Worm (Caenorhabditis elegans) whole organism, L3 larva: ENCODE measurements around the gene gadr-3.
A peak's percentile ranks its signal among the peaks of the same experiment; 100 is the strongest.

Experiments used
- R02D3.7 ChIP-seq: fragments of 150-350 bp; optimal IDR thresholded peaks from 2 replicates; lab custom pipeline; 2014; ENCODE audit warnings: missing biosample characterization, missing genetic modification characterization
- ZK546.5 ChIP-seq: sonication (generic microtip); optimal IDR thresholded peaks from 2 replicates; lab custom pipeline; 2017; ENCODE audit warnings: missing biosample characterization, missing genetic modification characterization
- aly-2 ChIP-seq: fragments of 150-350 bp; optimal IDR thresholded peaks from 2 replicates; lab custom pipeline; 2014; ENCODE audit warnings: missing biosample characterization, missing genetic modification characterization
- ama-1 ChIP-seq: fragments of 150-350 bp; optimal IDR thresholded peaks from 2 replicates; lab custom pipeline; 2018
- ceh-16 ChIP-seq: sonication (generic microtip); optimal IDR thresholded peaks from 2 replicates; lab custom pipeline; 2017; ENCODE audit warnings: missing biosample characterization, missing genetic modification characterization
- ceh-28 ChIP-seq: fragments of 150-350 bp; optimal IDR thresholded peaks from 2 replicates; lab custom pipeline; 2014; ENCODE audit warnings: missing biosample characterization, missing genetic modification reagents, missing genetic modification characterization
- ceh-82 ChIP-seq: fragments of 150-350 bp; optimal IDR thresholded peaks from 2 replicates; lab custom pipeline; 2014; ENCODE audit warnings: missing biosample characterization, missing genetic modification characterization
- ceh-9 ChIP-seq: sonication (generic microtip); optimal IDR thresholded peaks from 2 replicates; lab custom pipeline; 2018; ENCODE audit warnings: missing biosample characterization, missing genetic modification characterization
- daf-12 ChIP-seq: fragments of 150-350 bp; optimal IDR thresholded peaks from 2 replicates; lab custom pipeline; 2014; ENCODE audit warnings: missing biosample characterization, missing genetic modification reagents, missing genetic modification characterization
- egl-27 ChIP-seq: sonication (generic microtip); optimal IDR thresholded peaks from 4 replicates; lab custom pipeline; 2017; ENCODE audit warnings: missing biosample characterization, missing genetic modification reagents, missing genetic modification characterization
- egl-5 ChIP-seq: fragments of 150-350 bp; optimal IDR thresholded peaks from 2 replicates; lab custom pipeline; 2017; ENCODE audit warnings: missing biosample characterization, missing genetic modification reagents, missing genetic modification characterization, inconsistent platforms
- elt-1 ChIP-seq: fragments of 150-350 bp; optimal IDR thresholded peaks from 2 replicates; lab custom pipeline; 2014; ENCODE audit warnings: missing biosample characterization, missing genetic modification characterization
- elt-2 ChIP-seq: sonication (generic microtip); optimal IDR thresholded peaks from 2 replicates; lab custom pipeline; 2016; ENCODE audit warnings: missing genetic modification reagents, mild to moderate bottlenecking, missing genetic modification characterization, missing compliant biosample characterization
- elt-3 ChIP-seq, 3 experiments: fragments of 150-350 bp in 1 of 3; sonication (generic microtip) in 2 of 3; optimal IDR thresholded peaks; 2 replicates in 2 of 3; 4 replicates in 1 of 3; lab custom pipeline; 2014 to 2017; ENCODE audit warnings: missing biosample characterization in 3 of 3, missing genetic modification characterization in 3 of 3
- eor-1 ChIP-seq, 2 experiments: fragments of 150-350 bp; optimal IDR thresholded peaks; 2 replicates each; lab custom pipeline; 2014 to 2018; ENCODE audit warnings: missing biosample characterization in 2 of 2, missing genetic modification characterization in 2 of 2
- fkh-10 ChIP-seq: sonication (generic microtip); optimal IDR thresholded peaks from 2 replicates; lab custom pipeline; 2017; ENCODE audit warnings: missing biosample characterization, missing genetic modification reagents, missing genetic modification characterization
- fkh-2 ChIP-seq: fragments of 150-350 bp; optimal IDR thresholded peaks from 2 replicates; lab custom pipeline; 2014; ENCODE audit warnings: missing biosample characterization, missing genetic modification reagents, missing genetic modification characterization
- fos-1 ChIP-seq: fragments of 150-350 bp; optimal IDR thresholded peaks from 2 replicates; lab custom pipeline; 2014; ENCODE audit warnings: missing biosample characterization, missing genetic modification characterization
- hmg-11 ChIP-seq: sonication (generic microtip); optimal IDR thresholded peaks from 2 replicates; lab custom pipeline; 2016; ENCODE audit warnings: missing genetic modification characterization, missing compliant biosample characterization
- jun-1 ChIP-seq: fragments of 150-350 bp; optimal IDR thresholded peaks from 2 replicates; lab custom pipeline; 2014; ENCODE audit warnings: missing biosample characterization, missing genetic modification reagents, missing genetic modification characterization
- lin-15B ChIP-seq: fragments of 150-350 bp; optimal IDR thresholded peaks from 2 replicates; lab custom pipeline; 2014; ENCODE audit warnings: missing biosample characterization, missing genetic modification characterization
- lin-39 ChIP-seq: fragments of 150-350 bp; optimal IDR thresholded peaks from 2 replicates; lab custom pipeline; 2018; ENCODE audit warnings: missing biosample characterization, missing genetic modification reagents, missing genetic modification characterization
- lsy-12 ChIP-seq: sonication (generic microtip); optimal IDR thresholded peaks from 2 replicates; lab custom pipeline; 2016; ENCODE audit warnings: mild to moderate bottlenecking, missing genetic modification characterization, missing compliant biosample characterization
- mdl-1 ChIP-seq: fragments of 150-350 bp; optimal IDR thresholded peaks from 2 replicates; lab custom pipeline; 2014; ENCODE audit warnings: missing biosample characterization, missing genetic modification characterization
- mml-1 ChIP-seq: fragments of 150-350 bp; sonication (generic microtip); optimal IDR thresholded peaks from 3 replicates; lab custom pipeline; 2014; ENCODE audit warnings: missing biosample characterization, missing genetic modification characterization
- nfya-1 ChIP-seq: sonication (generic microtip); optimal IDR thresholded peaks from 2 replicates; lab custom pipeline; 2017; ENCODE audit warnings: missing genetic modification characterization, mild to moderate bottlenecking, missing compliant biosample characterization, antibody characterized with exemption, moderate library complexity; ENCODE audit not compliant: insufficient read depth
- nhr-11 ChIP-seq: fragments of 150-350 bp; optimal IDR thresholded peaks from 2 replicates; lab custom pipeline; 2014; ENCODE audit warnings: missing biosample characterization, missing genetic modification characterization
- nhr-12 ChIP-seq: fragments of 150-350 bp; optimal IDR thresholded peaks from 2 replicates; lab custom pipeline; 2014; ENCODE audit warnings: missing biosample characterization, missing genetic modification characterization
- nhr-23 ChIP-seq: fragments of 150-350 bp; optimal IDR thresholded peaks from 2 replicates; lab custom pipeline; 2014; ENCODE audit warnings: missing biosample characterization, missing genetic modification reagents, missing genetic modification characterization
- nhr-237 ChIP-seq: fragments of 150-350 bp; optimal IDR thresholded peaks from 2 replicates; lab custom pipeline; 2014; ENCODE audit warnings: missing biosample characterization, missing genetic modification characterization
- nhr-25 ChIP-seq: sonication (generic microtip); optimal IDR thresholded peaks from 2 replicates; lab custom pipeline; 2017; ENCODE audit warnings: missing biosample characterization, missing genetic modification characterization
- nhr-28 ChIP-seq: fragments of 150-350 bp; optimal IDR thresholded peaks from 2 replicates; lab custom pipeline; 2014; ENCODE audit warnings: missing biosample characterization, missing genetic modification characterization
- nhr-43 ChIP-seq: sonication (generic microtip); optimal IDR thresholded peaks from 2 replicates; lab custom pipeline; 2016; ENCODE audit warnings: mild to moderate bottlenecking, missing genetic modification characterization, missing compliant biosample characterization; ENCODE audit not compliant: poor library complexity, severe bottlenecking
- nhr-67 ChIP-seq: fragments of 150-350 bp; optimal IDR thresholded peaks from 2 replicates; lab custom pipeline; 2014; ENCODE audit warnings: missing biosample characterization, missing genetic modification characterization
- nhr-76 ChIP-seq: fragments of 150-350 bp; sonication (generic microtip); optimal IDR thresholded peaks from 5 replicates; lab custom pipeline; 2014; ENCODE audit warnings: missing biosample characterization, missing genetic modification characterization
- nhr-77 ChIP-seq: fragments of 150-350 bp; optimal IDR thresholded peaks from 2 replicates; lab custom pipeline; 2014; ENCODE audit warnings: missing biosample characterization, missing genetic modification characterization
- pha-4 ChIP-seq: fragments of 150-350 bp; optimal IDR thresholded peaks from 2 replicates; lab custom pipeline; 2014; ENCODE audit warnings: missing biosample characterization, missing genetic modification reagents, missing genetic modification characterization
- pqm-1 ChIP-seq: fragments of 150-350 bp; optimal IDR thresholded peaks from 2 replicates; lab custom pipeline; 2017; ENCODE audit warnings: missing biosample characterization, missing genetic modification characterization, inconsistent platforms
- sea-2 ChIP-seq: fragments of 150-350 bp; sonication (generic microtip); optimal IDR thresholded peaks from 4 replicates; lab custom pipeline; 2014; ENCODE audit warnings: missing biosample characterization, missing genetic modification reagents, missing genetic modification characterization
- skn-1 ChIP-seq: fragments of 150-350 bp; optimal IDR thresholded peaks from 2 replicates; lab custom pipeline; 2014; ENCODE audit warnings: missing biosample characterization, missing genetic modification characterization
- snpc-4 ChIP-seq: fragments of 150-350 bp; optimal IDR thresholded peaks from 2 replicates; lab custom pipeline; 2014; ENCODE audit warnings: missing biosample characterization, missing genetic modification characterization
- tbx-2 ChIP-seq: sonication (generic microtip); optimal IDR thresholded peaks from 2 replicates; lab custom pipeline; 2016; ENCODE audit warnings: mild to moderate bottlenecking, missing genetic modification characterization, missing compliant biosample characterization
- unc-39 ChIP-seq: sonication (generic microtip); optimal IDR thresholded peaks from 4 replicates; lab custom pipeline; 2017; ENCODE audit warnings: missing biosample characterization, missing genetic modification characterization
- unc-62 ChIP-seq: fragments of 150-350 bp; sonication (generic microtip); optimal IDR thresholded peaks from 4 replicates; lab custom pipeline; 2014; ENCODE audit warnings: missing biosample characterization, missing genetic modification reagents, missing genetic modification characterization
- zag-1 ChIP-seq: fragments of 150-350 bp; optimal IDR thresholded peaks from 2 replicates; lab custom pipeline; 2014; ENCODE audit warnings: missing biosample characterization, missing genetic modification characterization
- ztf-11 ChIP-seq: fragments of 150-350 bp; optimal IDR thresholded peaks from 2 replicates; lab custom pipeline; 2014; ENCODE audit warnings: missing biosample characterization, missing genetic modification characterization
- ztf-4 ChIP-seq: fragments of 150-350 bp; optimal IDR thresholded peaks from 2 replicates; lab custom pipeline; 2014; ENCODE audit warnings: missing biosample characterization, missing genetic modification characterization

gadr-3 gene

DNA sequence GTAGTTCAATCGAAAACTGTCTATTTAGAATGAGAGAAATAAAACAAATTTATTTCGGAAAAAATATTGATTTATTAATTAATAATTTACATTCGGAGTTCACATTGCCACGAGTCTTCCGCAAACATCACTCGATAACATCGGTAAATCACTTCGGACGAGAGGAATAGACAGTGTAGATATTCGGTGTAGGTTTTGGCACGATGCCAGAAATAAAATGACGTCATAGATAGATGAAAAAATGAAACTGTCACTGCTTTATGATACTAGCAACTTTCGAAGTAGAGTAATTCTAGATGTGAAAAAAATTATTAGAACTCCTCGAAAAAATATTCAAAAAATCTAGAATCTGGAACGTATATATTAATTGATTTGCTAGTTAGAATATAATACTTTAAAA is 6.3 kb downstream of the gadr-3 start:
- no peak for TF ChIP-seq nhr-76
- TF ChIP-seq fkh-10, result no peak
- no peak for TF ChIP-seq pha-4 (tag; lab: Kevin White, UChicago)
- TF ChIP-seq ama-1 (lab: Kevin White, UChicago), result no peak
- no peak for TF ChIP-seq nhr-23 (tag; lab: Kevin White, UChicago)

DNA sequence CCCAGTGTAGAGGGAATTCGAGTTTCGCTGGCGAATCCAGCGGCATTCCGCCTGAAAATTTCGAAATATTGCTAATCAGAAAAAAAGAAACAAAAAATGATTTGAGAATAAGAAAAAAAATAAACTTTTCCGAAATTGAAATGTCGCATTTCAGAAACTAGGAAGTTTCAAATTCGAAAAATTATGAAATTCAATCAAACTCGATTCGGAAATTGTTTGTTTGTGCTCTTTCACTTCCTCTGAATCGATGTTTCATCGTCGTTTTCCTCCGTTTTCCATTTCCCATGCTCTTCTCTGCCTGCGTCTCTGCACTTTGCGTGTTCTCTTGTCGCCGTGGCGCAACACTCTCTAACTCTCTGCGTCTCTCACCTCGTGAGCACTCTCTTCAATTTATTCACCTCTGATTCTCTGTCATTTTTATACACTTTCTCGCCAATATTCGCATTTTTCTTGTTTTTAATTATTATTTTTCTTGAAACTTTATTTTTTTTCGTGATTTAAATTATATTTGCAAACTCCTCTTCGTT is 7.4 kb downstream of the gadr-3 start, which contains the start of gene C18F10.7:
Gene C18F10.7 (minus strand): TSS at position 51 of the 527 bp plus-strand sequence.
- peak; percentile 44 for TF ChIP-seq elt-2 (tag; lab: Kevin White, UChicago)
- TF ChIP-seq lsy-12, result no peak
- TF ChIP-seq ceh-82 (tag; lab: Kevin White, UChicago), result peak; percentile 14
- TF ChIP-seq nhr-77 (tag; lab: Kevin White, UChicago), result no peak
- no peak for TF ChIP-seq fkh-10
- no peak for TF ChIP-seq aly-2 (tag; lab: Kevin White, UChicago)
- TF ChIP-seq egl-5 (tag; lab: Kevin White, UChicago), result no peak
- TF ChIP-seq nfya-1 (tag; lab: Kevin White, UChicago), result peak; percentile 73
- TF ChIP-seq nhr-76, result no peak
- TF ChIP-seq jun-1, result no peak
- TF ChIP-seq nhr-28 (tag; lab: Kevin White, UChicago), result no peak
- TF ChIP-seq nhr-23 (tag; lab: Kevin White, UChicago), result peak; percentile 6
- no peak for TF ChIP-seq hmg-11 (tag; lab: Kevin White, UChicago)
- no peak for TF ChIP-seq nhr-11 (tag; lab: Kevin White, UChicago)
- TF ChIP-seq mml-1 (tag; lab: Kevin White, UChicago), result no peak
- TF ChIP-seq zag-1 (tag; lab: Kevin White, UChicago), result no peak
- no peak for TF ChIP-seq sea-2 (GFP tag; lab: Kevin White, UChicago)
- TF ChIP-seq skn-1, result peak; percentile 3
- no peak for TF ChIP-seq eor-1 (tag; optimal IDR thresholded peaks at IDR 0.05; lab: Kevin White, UChicago)
- no peak for TF ChIP-seq nhr-12 (tag; lab: Kevin White, UChicago)
- TF ChIP-seq pha-4 (tag; lab: Kevin White, UChicago), result peak; percentile 62
- TF ChIP-seq ceh-16 (tag; lab: Kevin White, UChicago), result no peak
- no peak for TF ChIP-seq elt-3 (tag; optimal IDR thresholded peaks at IDR 0.05; lab: Kevin White, UChicago)
- TF ChIP-seq unc-62 (GFP tag; lab: Kevin White, UChicago), result no peak
- no peak for TF ChIP-seq egl-27 (tag; lab: Kevin White, UChicago)
- TF ChIP-seq ama-1 (lab: Kevin White, UChicago), result no peak
- TF ChIP-seq ceh-28 (tag; lab: Kevin White, UChicago), result peak; percentile 59
- TF ChIP-seq elt-1, result no peak
- no peak for TF ChIP-seq ZK546.5 (tag; lab: Kevin White, UChicago)
- no peak for TF ChIP-seq unc-39 (tag; lab: Kevin White, UChicago)
- no peak for TF ChIP-seq fkh-2 (tag; lab: Kevin White, UChicago)
- TF ChIP-seq daf-12 (tag; lab: Kevin White, UChicago), result no peak
- peak; percentile 22 for TF ChIP-seq nhr-43
- peak; percentile 78 for TF ChIP-seq mdl-1 (tag; lab: Kevin White, UChicago)
- TF ChIP-seq R02D3.7 (tag; lab: Kevin White, UChicago), result peak; percentile 21
- no peak for TF ChIP-seq nhr-67 (tag; lab: Kevin White, UChicago)
- TF ChIP-seq tbx-2 (tag; lab: Kevin White, UChicago), result no peak
- TF ChIP-seq lin-39 (tag; lab: Kevin White, UChicago), result no peak
- no peak for TF ChIP-seq ztf-11 (tag; lab: Kevin White, UChicago)
- TF ChIP-seq snpc-4 (tag; lab: Kevin White, UChicago), result no peak
- no peak for TF ChIP-seq nhr-25
- TF ChIP-seq fos-1 (tag; lab: Kevin White, UChicago), result no peak
- TF ChIP-seq lin-15B (tag; lab: Kevin White, UChicago), result no peak
- no peak for TF ChIP-seq pqm-1 (tag; lab: Kevin White, UChicago)
- no peak for TF ChIP-seq ztf-4
- no peak for TF ChIP-seq ceh-9 (tag; lab: Kevin White, UChicago)
- no peak for TF ChIP-seq nhr-237
